Worm (Caenorhabditis elegans) whole organism, early embryonic: ENCODE data around the gene arr-1.

ENCODE experiments used
- ama-1 ChIP-seq: fragments of 150-350 bp; optimal IDR thresholded peaks from 2 replicates; lab custom pipeline; 2014
- ceh-13 ChIP-seq: fragments of 200-800 bp; sonication (Bioruptor generic); optimal IDR thresholded peaks from 2 replicates; lab custom pipeline; 2018; ENCODE audit warnings: mild to moderate bottlenecking, missing genetic modification characterization, missing compliant biosample characterization
- ceh-36 ChIP-seq: sonication (generic microtip); optimal IDR thresholded peaks from 2 replicates; lab custom pipeline; 2016; ENCODE audit warnings: missing genetic modification characterization, inconsistent platforms, missing compliant biosample characterization
- ets-7 ChIP-seq: sonication (generic microtip); optimal IDR thresholded peaks from 2 replicates; lab custom pipeline; 2016; ENCODE audit warnings: missing genotype, missing genetic modification characterization, missing compliant biosample characterization
- flt-1 ChIP-seq: fragments of 200-800 bp; sonication (Bioruptor generic); IDR thresholded peaks from 2 replicates; pipeline ENCODE4 v1.3.6; 2022; ENCODE audit warnings: missing genetic modification characterization, missing compliant biosample characterization
- hmbx-1 ChIP-seq: sonication (generic microtip); optimal IDR thresholded peaks from 2 replicates; lab custom pipeline; 2016; ENCODE audit warnings: mild to moderate bottlenecking, missing genetic modification characterization, missing compliant biosample characterization
- hnd-1 ChIP-seq: sonication (generic microtip); optimal IDR thresholded peaks from 2 replicates; lab custom pipeline; 2016; ENCODE audit warnings: missing genetic modification characterization, missing compliant biosample characterization
- pes-1 ChIP-seq: fragments of 200-800 bp; sonication (Bioruptor generic); IDR thresholded peaks from 2 replicates; pipeline ENCODE4 v1.3.6; 2022; ENCODE audit warnings: missing genetic modification reagents, missing genetic modification characterization, missing compliant biosample characterization
- sea-1 ChIP-seq: fragments of 200-800 bp; sonication (Bioruptor generic); conservative IDR thresholded peaks from 2 replicates; pipeline ENCODE4 v1.3.6; 2022; ENCODE audit warnings: missing genetic modification characterization, missing compliant biosample characterization

DNA sequence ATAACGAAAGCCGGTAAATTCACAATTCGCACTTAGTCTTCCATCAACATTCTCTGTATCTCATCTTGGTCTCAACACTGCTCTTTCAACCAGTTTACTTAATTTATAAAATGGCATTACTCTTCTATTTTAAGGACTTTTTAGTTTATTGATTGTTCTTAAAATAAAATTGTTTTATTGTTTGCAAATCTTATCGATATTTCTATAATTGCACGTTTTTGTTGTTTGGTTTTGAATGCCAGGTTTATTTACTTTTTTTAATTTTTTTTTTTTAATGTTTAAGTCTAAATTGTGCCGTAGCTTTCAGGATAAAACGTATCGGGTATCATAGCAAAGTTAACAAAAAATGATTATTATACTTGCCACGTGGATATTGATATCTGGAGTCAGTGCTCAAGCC is 7.0 kb downstream of the arr-1 start, which contains the start of gene chil-10:
- TF ChIP-seq ceh-13 (GFP tag; lab: Kevin White, UChicago) (no peak), sea-1 (GFP tag; lab: Robert Waterston, UW) (no peak), hnd-1 (tag; lab: Kevin White, UChicago) (no peak), ama-1 (lab: Kevin White, UChicago) (no peak), ceh-36 (tag; lab: Kevin White, UChicago) (no peak), pes-1 (GFP tag; lab: Robert Waterston, UW) (no peak), flt-1 (no peak), ets-7 (tag; lab: Kevin White, UChicago) (no peak), hmbx-1 (no peak)
